Worm (Caenorhabditis elegans) whole organism, L4 larva: ENCODE results near the gene kbp-2.

Source experiments
- F49E8.2 ChIP-seq: sonication (generic microtip); optimal IDR thresholded peaks from 2 replicates; lab custom pipeline; 2016; ENCODE audit warnings: missing compliant biosample characterization, mild to moderate bottlenecking, missing genetic modification characterization, borderline replicate concordance
- R02D3.7 ChIP-seq: fragments of 150-350 bp; sonication (generic microtip); optimal IDR thresholded peaks from 3 replicates; lab custom pipeline; 2014; ENCODE audit warnings: missing biosample characterization, missing genetic modification characterization
- T26A8.4 ChIP-seq: fragments of 200-800 bp; sonication (Bioruptor generic); IDR thresholded peaks from 2 replicates; pipeline ENCODE4 v1.3.6; 2022; ENCODE audit warnings: missing genetic modification characterization, missing compliant biosample characterization
- Y48G9A.11 ChIP-seq: fragments of 200-800 bp; sonication (Bioruptor generic); IDR thresholded peaks from 2 replicates; pipeline ENCODE4 v1.3.6; 2022; ENCODE audit warnings: missing genetic modification reagents, missing genetic modification characterization, missing compliant biosample characterization
- ZK337.2 ChIP-seq: fragments of 200-800 bp; sonication (Bioruptor generic); IDR thresholded peaks from 2 replicates; pipeline ENCODE4 v1.3.6; 2022; ENCODE audit warnings: missing genetic modification reagents, missing genetic modification characterization, missing compliant biosample characterization
- aly-2 ChIP-seq: sonication (generic microtip); optimal IDR thresholded peaks from 2 replicates; lab custom pipeline; 2018; ENCODE audit warnings: missing biosample characterization, missing genetic modification characterization
- ceh-20 ChIP-seq: fragments of 200-800 bp; sonication (Bioruptor generic); IDR thresholded peaks from 2 replicates; pipeline ENCODE4 v1.3.6; 2022; ENCODE audit warnings: missing genetic modification reagents, missing genetic modification characterization, missing compliant biosample characterization
- ceh-28 ChIP-seq: fragments of 150-350 bp; optimal IDR thresholded peaks from 2 replicates; lab custom pipeline; 2014; ENCODE audit warnings: missing biosample characterization, missing genetic modification reagents, missing genetic modification characterization
- ceh-32 ChIP-seq: sonication (generic microtip); optimal IDR thresholded peaks from 2 replicates; lab custom pipeline; 2016; ENCODE audit warnings: mild to moderate bottlenecking, missing genetic modification characterization, missing compliant biosample characterization; ENCODE audit not compliant: poor library complexity
- ces-1 ChIP-seq: fragments of 150-350 bp; sonication (generic microtip); optimal IDR thresholded peaks from 4 replicates; lab custom pipeline; 2014; ENCODE audit warnings: missing biosample characterization, missing genetic modification reagents, missing genetic modification characterization
- ctbp-1 ChIP-seq: fragments of 200-800 bp; sonication (Bioruptor generic); IDR thresholded peaks from 2 replicates; pipeline ENCODE4 v1.3.6; 2022; ENCODE audit warnings: missing genetic modification reagents, missing genetic modification characterization, missing compliant biosample characterization
- daf-16 ChIP-seq, 3 experiments: sonication (generic microtip); optimal IDR thresholded peaks; 2 replicates each; lab custom pipeline; 2016 to 2017; ENCODE audit warnings: missing genetic modification characterization in 3 of 3, missing genetic modification reagents in 3 of 3, mild to moderate bottlenecking in 2 of 3, missing compliant biosample characterization in 2 of 3, missing biosample characterization in 1 of 3, moderate library complexity in 1 of 3
- daf-19 ChIP-seq: fragments of 200-800 bp; sonication (Bioruptor generic); conservative IDR thresholded peaks from 2 replicates; pipeline ENCODE4 v1.3.6; 2022; ENCODE audit warnings: missing genetic modification characterization, missing compliant biosample characterization
- dmd-6 ChIP-seq: fragments of 200-800 bp; sonication (Bioruptor generic); IDR thresholded peaks from 2 replicates; pipeline ENCODE4 v1.3.6; 2022; ENCODE audit warnings: missing genetic modification reagents, missing genetic modification characterization, missing compliant biosample characterization
- dmd-9 ChIP-seq: fragments of 200-800 bp; sonication (Bioruptor generic); IDR thresholded peaks from 2 replicates; pipeline ENCODE4 v1.3.6; 2022; ENCODE audit warnings: missing genetic modification reagents, missing genetic modification characterization, missing compliant biosample characterization
- dpl-1 ChIP-seq: fragments of 150-350 bp; optimal IDR thresholded peaks from 2 replicates; lab custom pipeline; 2014; ENCODE audit warnings: missing biosample characterization, missing genetic modification reagents, missing genetic modification characterization
- fkh-10 ChIP-seq: fragments of 150-350 bp; optimal IDR thresholded peaks from 2 replicates; lab custom pipeline; 2014; ENCODE audit warnings: missing biosample characterization, missing genetic modification reagents, missing genetic modification characterization
- fos-1 ChIP-seq: fragments of 150-350 bp; optimal IDR thresholded peaks from 2 replicates; lab custom pipeline; 2014; ENCODE audit warnings: missing biosample characterization, missing genetic modification characterization
- hif-1 ChIP-seq, 2 experiments: sonication (generic microtip); optimal IDR thresholded peaks; 2 replicates each; lab custom pipeline; 2016 to 2017; ENCODE audit warnings: missing compliant biosample characterization in 2 of 2, missing genetic modification characterization in 2 of 2, missing genetic modification reagents in 2 of 2, missing genotype in 2 of 2, mild to moderate bottlenecking in 1 of 2
- hlh-11 ChIP-seq: fragments of 200-800 bp; sonication (Bioruptor generic); optimal IDR thresholded peaks from 2 replicates; lab custom pipeline; 2018; ENCODE audit warnings: mild to moderate bottlenecking, missing genetic modification characterization, missing compliant biosample characterization
- hmg-1.1 ChIP-seq: fragments of 200-800 bp; sonication (Bioruptor generic); IDR thresholded peaks from 2 replicates; pipeline ENCODE4 v1.3.6; 2022; ENCODE audit warnings: missing genetic modification reagents, missing genetic modification characterization, missing compliant biosample characterization
- lin-1 ChIP-seq: fragments of 200-800 bp; sonication (Bioruptor generic); IDR thresholded peaks from 2 replicates; pipeline ENCODE4 v1.3.6; 2022; ENCODE audit warnings: missing genetic modification reagents, missing genetic modification characterization, missing compliant biosample characterization
- lin-13 ChIP-seq: fragments of 150-350 bp; optimal IDR thresholded peaks from 2 replicates; lab custom pipeline; 2014; ENCODE audit warnings: missing biosample characterization, missing genetic modification reagents, missing genetic modification characterization
- lin-38 ChIP-seq: fragments of 200-800 bp; sonication (Bioruptor generic); IDR thresholded peaks from 2 replicates; pipeline ENCODE4 v1.3.6; 2022; ENCODE audit warnings: missing genetic modification reagents, missing genetic modification characterization, missing compliant biosample characterization
- lsy-2 ChIP-seq, 2 experiments: fragments of 150-350 bp in 1 of 2; sonication (generic microtip) in 1 of 2; optimal IDR thresholded peaks; 2 replicates each; lab custom pipeline; 2014 to 2017; ENCODE audit warnings: missing biosample characterization in 2 of 2, missing genetic modification characterization in 2 of 2
- mes-2 ChIP-seq: sonication (generic microtip); optimal IDR thresholded peaks from 2 replicates; lab custom pipeline; 2016; ENCODE audit warnings: missing genotype, mild to moderate bottlenecking, missing genetic modification characterization, missing compliant biosample characterization; ENCODE audit not compliant: poor library complexity, severe bottlenecking
- nhr-10 ChIP-seq: fragments of 150-350 bp; optimal IDR thresholded peaks from 2 replicates; lab custom pipeline; 2014; ENCODE audit warnings: missing biosample characterization, missing genetic modification characterization
- nhr-237 ChIP-seq: sonication (generic microtip); optimal IDR thresholded peaks from 2 replicates; lab custom pipeline; 2017; ENCODE audit warnings: missing biosample characterization, missing genetic modification characterization
- nhr-28 ChIP-seq: fragments of 150-350 bp; optimal IDR thresholded peaks from 2 replicates; lab custom pipeline; 2014; ENCODE audit warnings: missing biosample characterization, missing genetic modification characterization
- nhr-42 ChIP-seq: fragments of 200-800 bp; sonication (Bioruptor generic); IDR thresholded peaks from 2 replicates; pipeline ENCODE4 v1.3.6; 2022; ENCODE audit warnings: missing genetic modification characterization, missing compliant biosample characterization
- php-3 ChIP-seq: fragments of 200-800 bp; sonication (Bioruptor generic); IDR thresholded peaks from 2 replicates; pipeline ENCODE4 v1.3.6; 2022; ENCODE audit warnings: missing genetic modification reagents, missing genetic modification characterization, missing compliant biosample characterization
- pqm-1 ChIP-seq: sonication (generic microtip); optimal IDR thresholded peaks from 2 replicates; lab custom pipeline; 2017; ENCODE audit warnings: missing biosample characterization, missing genetic modification characterization
- sdz-12 ChIP-seq: fragments of 200-800 bp; sonication (Bioruptor generic); optimal IDR thresholded peaks from 2 replicates; lab custom pipeline; 2018; ENCODE audit warnings: mild to moderate bottlenecking, missing genetic modification characterization, missing compliant biosample characterization
- snpc-4 ChIP-seq: fragments of 150-350 bp; optimal IDR thresholded peaks from 2 replicates; lab custom pipeline; 2014; ENCODE audit warnings: missing biosample characterization, missing genetic modification characterization
- spr-1 ChIP-seq: sonication (generic microtip); optimal IDR thresholded peaks from 2 replicates; lab custom pipeline; 2016; ENCODE audit warnings: mild to moderate bottlenecking, missing genetic modification characterization, missing compliant biosample characterization
- unc-62 ChIP-seq, 3 experiments: fragments of 150-350 bp in 1 of 3; sonication (generic microtip); optimal IDR thresholded peaks in 2 of 3; peaks in 1 of 3; 1 replicate in 1 of 3; 2 replicates in 2 of 3; lab custom pipeline; 2014 to 2017; ENCODE audit warnings: missing biosample characterization in 3 of 3, missing genetic modification characterization in 3 of 3, missing genetic modification reagents in 3 of 3, missing genotype in 1 of 3
- zag-1 ChIP-seq: fragments of 150-350 bp; optimal IDR thresholded peaks from 2 replicates; lab custom pipeline; 2014; ENCODE audit warnings: missing biosample characterization, missing genetic modification characterization
- zip-2 ChIP-seq: fragments of 150-350 bp; optimal IDR thresholded peaks from 2 replicates; lab custom pipeline; 2014; ENCODE audit warnings: missing biosample characterization, missing genetic modification characterization
- ztf-11 ChIP-seq: fragments of 150-350 bp; optimal IDR thresholded peaks from 2 replicates; lab custom pipeline; 2014; ENCODE audit warnings: missing biosample characterization, missing genetic modification characterization

Gene kbp-2

ce11 chrIII:4883429-4883828 is 20.3 kb downstream of the kbp-2 start, which contains the start of gene clec-5 (continued):
- TF ChIP-seq hif-1 (tag; optimal IDR thresholded peaks at IDR 0.05; lab: Kevin White, UChicago) = no peak

DNA sequence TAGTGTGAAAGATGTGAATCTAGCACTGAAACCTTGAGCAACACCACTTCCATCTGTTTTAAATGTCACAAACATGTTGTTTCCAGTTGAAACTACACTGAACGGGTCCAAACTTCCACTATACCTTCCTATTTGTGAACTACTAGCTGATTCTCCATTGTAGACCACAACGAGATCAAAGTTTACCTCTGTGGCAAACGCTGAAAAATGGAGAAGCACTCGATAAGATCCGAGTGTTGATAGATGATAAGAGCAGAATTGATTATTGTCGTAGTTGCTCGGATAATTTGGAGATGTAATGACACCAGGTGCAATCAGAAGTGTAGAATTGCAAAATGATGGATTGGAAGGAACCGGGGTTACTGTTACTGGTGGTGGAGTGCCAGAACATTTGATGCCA is 21.7 kb downstream of the kbp-2 start:
- TF ChIP-seq hlh-11 = peak; percentile 12
- no peak for TF ChIP-seq ceh-20 (GFP tag; lab: Robert Waterston, UW)
- no peak for TF ChIP-seq fos-1 (tag; lab: Kevin White, UChicago)
- TF ChIP-seq ceh-28 (tag; lab: Kevin White, UChicago) = no peak
- TF ChIP-seq ces-1 = no peak
- peak; percentile 38 for TF ChIP-seq pqm-1 (tag; lab: Kevin White, UChicago)
- TF ChIP-seq daf-16 (GFP tag; optimal IDR thresholded peaks at IDR 0.05; lab: Kevin White, UChicago) = no peak
- peak; percentile 22 for TF ChIP-seq daf-16 (tag; optimal IDR thresholded peaks at IDR 0.05; lab: Kevin White, UChicago)
- no peak for TF ChIP-seq php-3 (GFP tag; lab: Robert Waterston, UW)
- TF ChIP-seq zip-2 (tag; lab: Kevin White, UChicago) = no peak
- TF ChIP-seq lin-1 = no peak
- TF ChIP-seq ZK337.2 (GFP tag; lab: Robert Waterston, UW) = no peak
- TF ChIP-seq T26A8.4 (GFP tag; lab: Robert Waterston, UW) = no peak
- no peak for TF ChIP-seq zag-1
- peak; percentile 11 for TF ChIP-seq nhr-28 (tag; lab: Kevin White, UChicago)
- TF ChIP-seq ztf-11 (tag; lab: Kevin White, UChicago) = no peak
- TF ChIP-seq aly-2 (tag; lab: Kevin White, UChicago) = no peak
- no peak for TF ChIP-seq nhr-42
- no peak for TF ChIP-seq Y48G9A.11 (GFP tag; lab: Robert Waterston, UW)
- 0 out of 2 replicates have a peak, but pooled peaks have one; percentile 17 for TF ChIP-seq dmd-6 (GFP tag; lab: Robert Waterston, UW)

DNA sequence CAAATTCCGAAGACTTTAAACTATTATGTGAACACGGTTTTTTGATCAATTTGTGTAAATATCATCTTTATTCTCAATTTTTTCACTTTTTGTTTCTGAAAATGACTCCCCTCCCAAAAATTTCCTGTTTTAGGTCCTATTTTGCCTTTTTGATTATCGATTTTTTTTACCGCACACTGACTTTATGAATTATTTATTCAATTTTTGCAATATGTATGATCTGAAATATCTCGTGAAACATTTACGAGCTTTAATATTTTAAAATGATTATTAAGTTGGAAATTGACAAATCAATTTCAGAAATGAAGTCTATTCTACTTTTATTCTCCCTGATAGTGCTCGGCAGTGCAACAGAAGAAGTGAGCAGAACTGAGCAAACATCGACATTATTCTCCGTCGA is 24.2 kb downstream of the kbp-2 start, which contains the start of gene C35D10.1:
C35D10.1 (plus strand) TSS at position 301 of the 400 bp plus-strand sequence.
- TF ChIP-seq zag-1 (no peak), Y48G9A.11 (GFP tag; lab: Robert Waterston, UW) (no peak), ZK337.2 (GFP tag; lab: Robert Waterston, UW) (no peak), lin-38 (GFP tag; lab: Robert Waterston, UW) (peak; percentile 62), unc-62 (GFP tag; optimal IDR thresholded peaks at IDR 0.05 in 1 of 2; lab: Kevin White, UChicago) (no peak), unc-62 (tag; optimal IDR thresholded peaks at IDR 0.05; lab: Kevin White, UChicago) (no peak), ces-1 (no peak), T26A8.4 (GFP tag; lab: Robert Waterston, UW) (no peak), spr-1 (tag; lab: Kevin White, UChicago) (no peak), nhr-237 (tag; lab: Kevin White, UChicago) (no peak), ceh-28 (tag; lab: Kevin White, UChicago) (peak; percentile 38)

ce11 chrIII:4878281-4878680 is 25.4 kb downstream of the kbp-2 start, which contains the start of the genes tost-1 and arx-6:
Gene tost-1, minus strand, starts transcription at chrIII:4878311.
Gene arx-6, plus strand, starts transcription at chrIII:4878658.
- TF ChIP-seq fkh-10 (peak; percentile 19), dpl-1 (GFP tag; lab: Kevin White, UChicago) (peak; percentile 84), lsy-2 (tag; optimal IDR thresholded peaks at IDR 0.05; lab: Kevin White, UChicago) (peak in 1 of 2 experiments; percentile 69), mes-2 (tag; lab: Kevin White, UChicago) (peak; percentile 81), lin-38 (GFP tag; lab: Robert Waterston, UW) (peak; percentile 93), lin-13 (GFP tag; lab: Kevin White, UChicago) (no peak)
- TF ChIP-seq, all 104 proteins: peak for 5

DNA sequence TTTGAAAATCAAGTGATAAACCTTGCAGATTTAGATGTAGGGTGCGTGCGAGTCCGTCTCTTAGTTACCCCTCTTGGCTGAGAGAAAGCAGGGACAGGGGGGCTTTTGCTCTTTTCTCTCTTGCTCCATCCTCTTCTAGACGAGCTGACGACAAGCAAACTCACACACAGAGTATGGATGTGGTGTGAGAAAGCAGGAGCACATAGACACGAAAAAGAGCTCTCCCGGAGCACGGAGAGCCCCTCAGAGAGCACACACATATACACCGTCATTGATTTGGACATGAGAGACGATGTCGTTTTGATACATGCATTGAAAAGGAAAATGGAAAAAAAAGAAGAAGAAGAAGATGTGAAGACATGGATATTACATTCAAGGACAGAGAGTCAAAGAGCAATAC is 28.0 kb downstream of the kbp-2 start:
- TF ChIP-seq hmg-1.1 (GFP tag; lab: Robert Waterston, UW) (peak; percentile 53; the same call in 1 of the 2 replicates), nhr-10 (tag; lab: Kevin White, UChicago) (no peak), dmd-9 (GFP tag; lab: Robert Waterston, UW) (no peak), daf-19 (GFP tag; lab: Robert Waterston, UW) (no peak), ctbp-1 (no peak), sdz-12 (GFP tag; lab: Kevin White, UChicago) (no peak), ceh-32 (tag; lab: Kevin White, UChicago) (no peak), snpc-4 (tag; lab: Kevin White, UChicago) (no peak), R02D3.7 (tag; lab: Kevin White, UChicago) (no peak), F49E8.2 (no peak), unc-62 (GFP tag; optimal IDR thresholded peaks at IDR 0.05 in 1 of 2; lab: Kevin White, UChicago) (peak in 1 of 2 experiments; percentile 77), unc-62 (tag; optimal IDR thresholded peaks at IDR 0.05; lab: Kevin White, UChicago) (no peak)
